Worm (Caenorhabditis elegans): ENCODE results near the gene clc-22.

ce11 chrII:3956744-3957143 lies 39.1 kb downstream of the clc-22 start:
- TF ChIP-seq him-1 (tag; optimal IDR thresholded peaks at IDR 0.05) = no peak
- TF ChIP-seq dao-5 (tag; optimal IDR thresholded peaks at IDR 0.05) = no peak
- TF ChIP-seq W03F9.2 (tag; optimal IDR thresholded peaks at IDR 0.05) = no peak
